Worm (Caenorhabditis elegans): ENCODE results near the gene ins-14.

The ins-14 gene

DNA sequence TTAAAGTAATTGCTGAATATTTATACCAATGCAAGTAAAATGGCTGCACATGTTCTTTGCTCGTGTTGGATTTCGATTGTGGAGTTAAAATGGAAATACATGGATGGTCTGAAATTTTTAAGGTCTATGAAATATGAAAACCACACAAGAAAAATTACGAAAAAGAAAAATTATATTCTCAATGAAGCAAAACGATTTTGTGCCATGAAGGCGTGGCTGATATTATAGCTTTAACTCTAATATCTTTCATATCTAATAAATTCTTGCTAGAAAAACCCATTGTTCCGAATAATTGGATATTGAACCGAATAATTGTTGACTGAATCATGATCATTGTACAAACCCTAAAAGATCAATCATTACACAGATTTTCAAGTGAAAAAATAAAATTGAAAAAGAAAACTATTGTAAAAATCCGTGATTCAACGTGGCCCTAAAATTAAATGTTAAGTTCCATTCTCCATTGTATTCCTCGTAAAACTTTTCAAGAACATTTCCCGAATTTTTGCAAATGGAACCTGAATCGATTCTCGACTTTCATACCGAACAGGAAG is 9.1 kb upstream of the ins-14 start, which contains the start of the genes srx-95 and fis-1 (continued):
- TF ChIP-seq ztf-28 (GFP tag; IDR thresholded peaks at IDR 0.05) (no peak), T26A5.8 (tag; optimal IDR thresholded peaks at IDR 0.05) (no peak), ceh-91 (GFP tag; IDR thresholded peaks at IDR 0.05) (no peak), pbrm-1 (GFP tag; IDR thresholded peaks at IDR 0.05) (no peak), fkh-3 (tag; optimal IDR thresholded peaks at IDR 0.05) (no peak), ceh-40 (GFP tag; IDR thresholded peaks at IDR 0.05) (no peak), athp-1 (tag; optimal IDR thresholded peaks at IDR 0.05) (no peak)

DNA sequence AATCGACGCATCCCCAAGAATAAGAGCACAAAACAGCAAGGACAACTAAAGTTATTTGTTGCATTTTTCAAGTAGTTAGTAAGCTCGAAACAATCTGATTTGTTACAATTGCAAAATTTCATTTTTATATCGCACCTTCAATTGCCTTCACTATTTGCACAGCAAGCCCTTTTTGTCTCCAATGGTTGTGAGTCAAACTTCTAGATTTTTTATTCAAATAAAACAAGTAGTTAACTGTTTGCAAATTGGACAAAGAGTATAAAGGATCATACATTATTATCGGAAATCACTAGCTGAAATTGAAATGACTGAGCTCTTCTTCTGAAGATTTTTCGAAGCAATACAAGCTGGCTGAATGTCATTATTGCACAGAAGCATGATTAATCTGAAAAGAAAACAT is 7.2 kb upstream of the ins-14 start, which contains the start of gene F41G3.21:
Gene F41G3.21 (minus strand): TSS at position 101 of the 400 bp plus-strand sequence.
- TF ChIP-seq efl-1 (GFP tag; optimal IDR thresholded peaks at IDR 0.05): no peak
- no peak for TF ChIP-seq somi-1 (GFP tag; optimal IDR thresholded peaks at IDR 0.05)
- TF ChIP-seq hrde-1 (tag; optimal IDR thresholded peaks at IDR 0.05; ENCODE audit: borderline replicate concordance): no peak
- TF ChIP-seq ztf-25 (GFP tag; IDR thresholded peaks at IDR 0.05): no peak
- no peak for TF ChIP-seq let-607 (tag; optimal IDR thresholded peaks at IDR 0.05)
- no peak for TF ChIP-seq F55B11.4 (tag; optimal IDR thresholded peaks at IDR 0.05; ENCODE audit: borderline replicate concordance, insufficient read depth)
- TF ChIP-seq tbx-9 (tag; optimal IDR thresholded peaks at IDR 0.05; ENCODE audit: borderline replicate concordance): no peak
- TF ChIP-seq madf-8 (GFP tag; conservative IDR thresholded peaks at IDR 0.05): no peak
- no peak for TF ChIP-seq ceh-91 (GFP tag; IDR thresholded peaks at IDR 0.05)
- no peak for TF ChIP-seq pha-4 (tag; optimal IDR thresholded peaks at IDR 0.05)

DNA sequence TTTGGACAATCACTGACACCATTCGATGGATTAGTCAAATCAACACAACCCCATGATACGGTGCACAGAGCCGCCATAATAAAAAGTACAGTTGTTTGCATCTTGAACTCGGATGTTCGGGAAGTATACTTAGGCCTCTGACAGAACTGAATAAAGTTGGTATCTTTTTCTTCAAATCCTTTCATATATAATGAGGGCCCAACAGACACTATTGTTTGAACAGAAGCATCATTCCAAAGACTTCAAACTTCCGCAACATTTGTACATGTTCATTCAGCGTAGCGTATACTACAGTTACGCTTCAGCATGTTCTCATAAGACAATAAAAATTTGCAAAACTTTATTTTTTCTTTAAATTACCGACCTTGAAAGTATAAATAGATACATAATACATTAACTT is 6.4 kb upstream of the ins-14 start, which contains the start of gene F41G3.19:
Gene F41G3.19 (minus strand): TSS at position 101 of the 400 bp plus-strand sequence.
- TF ChIP-seq B0261.1 (tag; optimal IDR thresholded peaks at IDR 0.05) (no peak), pbrm-1 (GFP tag; IDR thresholded peaks at IDR 0.05) (no peak), sea-2 (GFP tag; IDR thresholded peaks at IDR 0.05) (no peak), lin-54 (GFP tag; optimal IDR thresholded peaks at IDR 0.05) (no peak), egl-44 (GFP tag; IDR thresholded peaks at IDR 0.05) (no peak), dox-1 (GFP tag; IDR thresholded peaks at IDR 0.05) (no peak), B0019.2 (GFP tag; conservative IDR thresholded peaks at IDR 0.05) (no peak), attf-5 (GFP tag; optimal IDR thresholded peaks at IDR 0.05) (no peak), ztf-18 (tag; optimal IDR thresholded peaks at IDR 0.05) (no peak)

DNA sequence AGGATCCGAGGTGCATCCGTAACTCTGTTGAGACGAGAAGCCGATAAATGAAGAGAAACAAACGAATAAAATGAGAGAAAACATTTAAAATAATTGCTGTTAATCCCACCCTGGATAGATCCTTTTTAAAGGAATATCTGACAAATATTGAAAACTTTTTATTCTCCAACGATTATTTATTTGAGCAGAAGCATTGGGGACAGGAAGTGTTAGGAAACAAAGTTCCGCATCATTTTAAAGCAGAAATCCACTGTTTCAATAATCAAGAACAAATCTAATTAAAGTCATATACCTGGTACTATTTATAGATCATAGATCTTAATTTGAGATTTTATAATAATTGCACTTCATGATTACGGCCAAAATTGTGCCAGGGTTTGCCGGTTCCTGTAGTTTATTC is 5.3 kb upstream of the ins-14 start, which contains the start of gene F41G3.20:
Gene F41G3.20 (minus strand): TSS at position 101 of the 400 bp plus-strand sequence.
- no peak for TF ChIP-seq F57C9.4 (tag; optimal IDR thresholded peaks at IDR 0.05)
- TF ChIP-seq sptf-2 (GFP tag; optimal IDR thresholded peaks at IDR 0.05): no peak
- no peak for TF ChIP-seq xnd-1 (tag; optimal IDR thresholded peaks at IDR 0.05)
- no peak for TF ChIP-seq K11D2.4 (GFP tag; IDR thresholded peaks at IDR 0.05)
- TF ChIP-seq hlh-12 (tag; optimal IDR thresholded peaks at IDR 0.05): no peak
- TF ChIP-seq athp-1 (tag; optimal IDR thresholded peaks at IDR 0.05): no peak
- TF ChIP-seq sea-2 (GFP tag; IDR thresholded peaks at IDR 0.05): no peak
- TF ChIP-seq lag-1 (GFP tag; IDR thresholded peaks at IDR 0.05): no peak
- no peak for TF ChIP-seq Y53F4B.3 (GFP tag; IDR thresholded peaks at IDR 0.05)
- no peak for TF ChIP-seq nhr-120 (GFP tag; IDR thresholded peaks at IDR 0.05)
- TF ChIP-seq ets-4 (GFP tag; optimal IDR thresholded peaks at IDR 0.05): no peak
- TF ChIP-seq hmg-20 (GFP tag; IDR thresholded peaks at IDR 0.05): no peak
- no peak for TF ChIP-seq somi-1 (GFP tag; optimal IDR thresholded peaks at IDR 0.05)
